Worm (Caenorhabditis elegans) whole organism, L3 larva: Measurements from ENCODE around the gene F11C7.7.

Experiments used
- R02D3.7 ChIP-seq: fragments of 150-350 bp; optimal IDR thresholded peaks from 2 replicates; lab custom pipeline; 2014; ENCODE audit warnings: missing biosample characterization, missing genetic modification characterization
- aly-2 ChIP-seq: fragments of 150-350 bp; optimal IDR thresholded peaks from 2 replicates; lab custom pipeline; 2014; ENCODE audit warnings: missing biosample characterization, missing genetic modification characterization
- ama-1 ChIP-seq: fragments of 150-350 bp; optimal IDR thresholded peaks from 2 replicates; lab custom pipeline; 2018
- ceh-16 ChIP-seq: sonication (generic microtip); optimal IDR thresholded peaks from 2 replicates; lab custom pipeline; 2017; ENCODE audit warnings: missing biosample characterization, missing genetic modification characterization
- ceh-9 ChIP-seq: sonication (generic microtip); optimal IDR thresholded peaks from 2 replicates; lab custom pipeline; 2018; ENCODE audit warnings: missing biosample characterization, missing genetic modification characterization
- daf-12 ChIP-seq: fragments of 150-350 bp; optimal IDR thresholded peaks from 2 replicates; lab custom pipeline; 2014; ENCODE audit warnings: missing biosample characterization, missing genetic modification reagents, missing genetic modification characterization
- egl-5 ChIP-seq: fragments of 150-350 bp; optimal IDR thresholded peaks from 2 replicates; lab custom pipeline; 2017; ENCODE audit warnings: missing biosample characterization, missing genetic modification reagents, missing genetic modification characterization, inconsistent platforms
- elt-1 ChIP-seq: fragments of 150-350 bp; optimal IDR thresholded peaks from 2 replicates; lab custom pipeline; 2014; ENCODE audit warnings: missing biosample characterization, missing genetic modification characterization
- elt-2 ChIP-seq: sonication (generic microtip); optimal IDR thresholded peaks from 2 replicates; lab custom pipeline; 2016; ENCODE audit warnings: missing genetic modification reagents, mild to moderate bottlenecking, missing genetic modification characterization, missing compliant biosample characterization
- elt-3 ChIP-seq, 3 experiments: fragments of 150-350 bp in 1 of 3; sonication (generic microtip) in 2 of 3; optimal IDR thresholded peaks; 2 replicates in 2 of 3; 4 replicates in 1 of 3; lab custom pipeline; 2014 to 2017; ENCODE audit warnings: missing biosample characterization in 3 of 3, missing genetic modification characterization in 3 of 3
- eor-1 ChIP-seq, 2 experiments: fragments of 150-350 bp; optimal IDR thresholded peaks; 2 replicates each; lab custom pipeline; 2014 to 2018; ENCODE audit warnings: missing biosample characterization in 2 of 2, missing genetic modification characterization in 2 of 2
- fkh-10 ChIP-seq: sonication (generic microtip); optimal IDR thresholded peaks from 2 replicates; lab custom pipeline; 2017; ENCODE audit warnings: missing biosample characterization, missing genetic modification reagents, missing genetic modification characterization
- fkh-2 ChIP-seq: fragments of 150-350 bp; optimal IDR thresholded peaks from 2 replicates; lab custom pipeline; 2014; ENCODE audit warnings: missing biosample characterization, missing genetic modification reagents, missing genetic modification characterization
- hmg-11 ChIP-seq: sonication (generic microtip); optimal IDR thresholded peaks from 2 replicates; lab custom pipeline; 2016; ENCODE audit warnings: missing genetic modification characterization, missing compliant biosample characterization
- jun-1 ChIP-seq: fragments of 150-350 bp; optimal IDR thresholded peaks from 2 replicates; lab custom pipeline; 2014; ENCODE audit warnings: missing biosample characterization, missing genetic modification reagents, missing genetic modification characterization
- lin-15B ChIP-seq: fragments of 150-350 bp; optimal IDR thresholded peaks from 2 replicates; lab custom pipeline; 2014; ENCODE audit warnings: missing biosample characterization, missing genetic modification characterization
- lsy-12 ChIP-seq: sonication (generic microtip); optimal IDR thresholded peaks from 2 replicates; lab custom pipeline; 2016; ENCODE audit warnings: mild to moderate bottlenecking, missing genetic modification characterization, missing compliant biosample characterization
- mdl-1 ChIP-seq: fragments of 150-350 bp; optimal IDR thresholded peaks from 2 replicates; lab custom pipeline; 2014; ENCODE audit warnings: missing biosample characterization, missing genetic modification characterization
- mml-1 ChIP-seq: fragments of 150-350 bp; sonication (generic microtip); optimal IDR thresholded peaks from 3 replicates; lab custom pipeline; 2014; ENCODE audit warnings: missing biosample characterization, missing genetic modification characterization
- nfya-1 ChIP-seq: sonication (generic microtip); optimal IDR thresholded peaks from 2 replicates; lab custom pipeline; 2017; ENCODE audit warnings: missing genetic modification characterization, mild to moderate bottlenecking, missing compliant biosample characterization, antibody characterized with exemption, moderate library complexity; ENCODE audit not compliant: insufficient read depth
- nhr-23 ChIP-seq: fragments of 150-350 bp; optimal IDR thresholded peaks from 2 replicates; lab custom pipeline; 2014; ENCODE audit warnings: missing biosample characterization, missing genetic modification reagents, missing genetic modification characterization
- nhr-25 ChIP-seq: sonication (generic microtip); optimal IDR thresholded peaks from 2 replicates; lab custom pipeline; 2017; ENCODE audit warnings: missing biosample characterization, missing genetic modification characterization
- nhr-43 ChIP-seq: sonication (generic microtip); optimal IDR thresholded peaks from 2 replicates; lab custom pipeline; 2016; ENCODE audit warnings: mild to moderate bottlenecking, missing genetic modification characterization, missing compliant biosample characterization; ENCODE audit not compliant: poor library complexity, severe bottlenecking
- nhr-67 ChIP-seq: fragments of 150-350 bp; optimal IDR thresholded peaks from 2 replicates; lab custom pipeline; 2014; ENCODE audit warnings: missing biosample characterization, missing genetic modification characterization
- nhr-76 ChIP-seq: fragments of 150-350 bp; sonication (generic microtip); optimal IDR thresholded peaks from 5 replicates; lab custom pipeline; 2014; ENCODE audit warnings: missing biosample characterization, missing genetic modification characterization
- pha-4 ChIP-seq: fragments of 150-350 bp; optimal IDR thresholded peaks from 2 replicates; lab custom pipeline; 2014; ENCODE audit warnings: missing biosample characterization, missing genetic modification reagents, missing genetic modification characterization
- pqm-1 ChIP-seq: fragments of 150-350 bp; optimal IDR thresholded peaks from 2 replicates; lab custom pipeline; 2017; ENCODE audit warnings: missing biosample characterization, missing genetic modification characterization, inconsistent platforms
- sea-2 ChIP-seq: fragments of 150-350 bp; sonication (generic microtip); optimal IDR thresholded peaks from 4 replicates; lab custom pipeline; 2014; ENCODE audit warnings: missing biosample characterization, missing genetic modification reagents, missing genetic modification characterization
- skn-1 ChIP-seq: fragments of 150-350 bp; optimal IDR thresholded peaks from 2 replicates; lab custom pipeline; 2014; ENCODE audit warnings: missing biosample characterization, missing genetic modification characterization
- snpc-4 ChIP-seq: fragments of 150-350 bp; optimal IDR thresholded peaks from 2 replicates; lab custom pipeline; 2014; ENCODE audit warnings: missing biosample characterization, missing genetic modification characterization
- tbx-2 ChIP-seq: sonication (generic microtip); optimal IDR thresholded peaks from 2 replicates; lab custom pipeline; 2016; ENCODE audit warnings: mild to moderate bottlenecking, missing genetic modification characterization, missing compliant biosample characterization
- unc-39 ChIP-seq: sonication (generic microtip); optimal IDR thresholded peaks from 4 replicates; lab custom pipeline; 2017; ENCODE audit warnings: missing biosample characterization, missing genetic modification characterization
- unc-62 ChIP-seq: fragments of 150-350 bp; sonication (generic microtip); optimal IDR thresholded peaks from 4 replicates; lab custom pipeline; 2014; ENCODE audit warnings: missing biosample characterization, missing genetic modification reagents, missing genetic modification characterization
- zag-1 ChIP-seq: fragments of 150-350 bp; optimal IDR thresholded peaks from 2 replicates; lab custom pipeline; 2014; ENCODE audit warnings: missing biosample characterization, missing genetic modification characterization
- ztf-4 ChIP-seq: fragments of 150-350 bp; optimal IDR thresholded peaks from 2 replicates; lab custom pipeline; 2014; ENCODE audit warnings: missing biosample characterization, missing genetic modification characterization

Gene F11C7.7

ce11 chrX:17398293-17398692 lies at the start of gene F11C7.7:
Gene F11C7.7 (plus strand): TSS chrX:17398593.
- no peak for TF ChIP-seq ceh-16 (tag; lab: Kevin White, UChicago)
- no peak for TF ChIP-seq nfya-1 (tag; lab: Kevin White, UChicago)
- TF ChIP-seq R02D3.7 (tag; lab: Kevin White, UChicago): no peak
- TF ChIP-seq egl-5: no peak
- TF ChIP-seq nhr-43 (tag; lab: Kevin White, UChicago): no peak
- no peak for TF ChIP-seq lin-15B (tag; lab: Kevin White, UChicago)
- TF ChIP-seq nhr-23: no peak
- no peak for TF ChIP-seq hmg-11 (tag; lab: Kevin White, UChicago)
- no peak for TF ChIP-seq jun-1
- no peak for TF ChIP-seq elt-1 (tag; lab: Kevin White, UChicago)
- no peak for TF ChIP-seq tbx-2 (tag; lab: Kevin White, UChicago)
- TF ChIP-seq lsy-12 (tag; lab: Kevin White, UChicago): no peak
- no peak for TF ChIP-seq pha-4 (tag; lab: Kevin White, UChicago)
- TF ChIP-seq nhr-67 (tag; lab: Kevin White, UChicago): no peak
- no peak for TF ChIP-seq pqm-1 (tag; lab: Kevin White, UChicago)
- no peak for TF ChIP-seq mml-1
- TF ChIP-seq nhr-25 (tag; lab: Kevin White, UChicago): no peak
- TF ChIP-seq unc-39 (tag; lab: Kevin White, UChicago): no peak

- no peak for TF ChIP-seq unc-62 (GFP tag; lab: Kevin White, UChicago)
Observed at ce11 chrX:17349411-17349810, 49.0 kb upstream of the F11C7.7 start.

- peak; percentile 87 for TF ChIP-seq fkh-10 (GFP tag; lab: Kevin White, UChicago)
- TF ChIP-seq fkh-2: no peak
Observed at ce11 chrX:17352098-17352497, 46.3 kb upstream of the F11C7.7 start.

DNA sequence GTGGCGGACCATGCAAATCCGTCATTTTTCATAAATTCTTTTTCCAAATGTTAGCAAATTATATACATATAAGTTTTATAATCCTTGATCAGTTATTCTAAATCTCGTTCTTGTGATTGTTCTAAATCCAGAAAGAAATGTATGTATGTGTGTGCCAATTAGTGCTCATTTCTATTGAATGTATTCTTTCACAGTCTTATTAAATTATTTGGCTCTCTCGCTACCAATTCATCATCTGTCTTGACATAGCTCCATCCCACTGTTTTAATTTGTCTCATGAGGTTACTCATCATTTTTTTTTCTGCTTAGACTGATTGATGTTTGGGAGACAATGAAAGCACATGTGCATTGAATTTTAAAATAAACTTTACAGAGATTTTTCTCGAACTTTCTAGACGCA lies 42.9 kb upstream of the F11C7.7 start:
- no peak for TF ChIP-seq ama-1 (lab: Kevin White, UChicago)
- TF ChIP-seq unc-62 (GFP tag; lab: Kevin White, UChicago): no peak
- no peak for TF ChIP-seq elt-3 (tag; optimal IDR thresholded peaks at IDR 0.05; lab: Kevin White, UChicago)
- no peak for TF ChIP-seq unc-39 (tag; lab: Kevin White, UChicago)
- no peak for TF ChIP-seq mml-1
- no peak for TF ChIP-seq snpc-4
- no peak for TF ChIP-seq elt-2 (tag; lab: Kevin White, UChicago)
- no peak for TF ChIP-seq skn-1 (tag; lab: Kevin White, UChicago)
- TF ChIP-seq elt-1 (tag; lab: Kevin White, UChicago): no peak
- no peak for TF ChIP-seq fkh-10 (GFP tag; lab: Kevin White, UChicago)
- no peak for TF ChIP-seq ztf-4
- TF ChIP-seq zag-1: no peak

- TF ChIP-seq sea-2 (GFP tag; lab: Kevin White, UChicago): no peak
- TF ChIP-seq nhr-23: no peak
- no peak for TF ChIP-seq ceh-9 (tag; lab: Kevin White, UChicago)
- no peak for TF ChIP-seq fkh-2
- TF ChIP-seq daf-12 (tag; lab: Kevin White, UChicago): no peak
- no peak for TF ChIP-seq aly-2 (tag; lab: Kevin White, UChicago)
- no peak for TF ChIP-seq nhr-76 (tag; lab: Kevin White, UChicago)
- TF ChIP-seq mdl-1: no peak
- TF ChIP-seq nhr-43 (tag; lab: Kevin White, UChicago): no peak
- no peak for TF ChIP-seq eor-1 (tag; optimal IDR thresholded peaks at IDR 0.05; lab: Kevin White, UChicago)
- no peak for TF ChIP-seq elt-1 (tag; lab: Kevin White, UChicago)
- TF ChIP-seq lsy-12 (tag; lab: Kevin White, UChicago): no peak
Observed at ce11 chrX:17356748-17357147, 41.6 kb upstream of the F11C7.7 start.
